Fruit fly (Drosophila melanogaster) whole organism, pupa: ENCODE measurements around the gene CG42570.

Source experiments
- CG10348 ChIP-seq: fragments of 200-800 bp; sonication (Bioruptor generic); IDR thresholded peaks from 2 replicates; pipeline ENCODE4 v1.3.6; 2022; ENCODE audit warnings: missing biosample characterization, missing genetic modification characterization
- CG12605 ChIP-seq: fragments of 200-800 bp; sonication (Bioruptor generic); IDR thresholded peaks from 2 replicates; pipeline ENCODE4 v1.3.6; 2022; ENCODE audit warnings: missing biosample characterization, missing genetic modification characterization
- CG13204 ChIP-seq: fragments of 200-800 bp; sonication (Bioruptor generic); optimal IDR thresholded peaks from 2 replicates; lab custom pipeline; 2018; ENCODE audit warnings: missing biosample characterization, mild to moderate bottlenecking, missing genetic modification characterization, moderate library complexity
- CG32121 ChIP-seq: fragments of 200-800 bp; sonication (Bioruptor generic); IDR thresholded peaks from 2 replicates; pipeline ENCODE4 v1.3.6; 2022; ENCODE audit warnings: missing biosample characterization, missing genetic modification characterization
- CG4496 ChIP-seq: fragments of 200-800 bp; sonication (Bioruptor generic); IDR thresholded peaks from 3 replicates; pipeline ENCODE4 v1.3.6; 2022; ENCODE audit warnings: missing biosample characterization, missing genetic modification characterization
- CG8159 ChIP-seq: fragments of 200-800 bp; sonication (Bioruptor generic); optimal IDR thresholded peaks from 3 replicates; lab custom pipeline; 2018; ENCODE audit warnings: missing biosample characterization, mild to moderate bottlenecking, missing genetic modification characterization, moderate library complexity
- CG8301 ChIP-seq: fragments of 200-800 bp; sonication (Bioruptor generic); optimal IDR thresholded peaks from 2 replicates; lab custom pipeline; 2018; ENCODE audit warnings: missing biosample characterization, mild to moderate bottlenecking, missing genetic modification characterization
- CG9948 ChIP-seq: fragments of 200-800 bp; sonication (Bioruptor generic); optimal IDR thresholded peaks from 2 replicates; lab custom pipeline; 2018; ENCODE audit warnings: missing biosample characterization, mild to moderate bottlenecking, missing genetic modification characterization, moderate library complexity
- D1 ChIP-seq: fragments of 200-800 bp; sonication (Bioruptor generic); optimal IDR thresholded peaks from 2 replicates; lab custom pipeline; 2018; ENCODE audit warnings: missing biosample characterization, mild to moderate bottlenecking, missing genetic modification characterization, moderate library complexity
- EcR ChIP-seq: fragments of 200-800 bp; sonication (Bioruptor generic); optimal IDR thresholded peaks from 3 replicates; lab custom pipeline; 2019; ENCODE audit warnings: missing biosample characterization, missing genetic modification characterization, mild to moderate bottlenecking, moderate library complexity, missing genetic modification reagents
- Ets98B ChIP-seq: fragments of 200-800 bp; sonication (Bioruptor generic); IDR thresholded peaks from 2 replicates; pipeline ENCODE4 v1.3.6; 2022; ENCODE audit warnings: missing biosample characterization, missing genetic modification characterization
- Pif1A ChIP-seq: fragments of 200-800 bp; sonication (Bioruptor generic); optimal IDR thresholded peaks from 3 replicates; lab custom pipeline; 2016; ENCODE audit warnings: missing biosample characterization, missing genetic modification characterization
- Pif1B ChIP-seq: fragments of 200-800 bp; sonication (Bioruptor generic); optimal IDR thresholded peaks from 3 replicates; lab custom pipeline; 2016; ENCODE audit warnings: missing biosample characterization, missing genetic modification characterization

dm6 chr3L:15684017-15684416 lies 33.6 kb upstream of the CG42570 start:
- TF ChIP-seq EcR (no peak), CG13204 (GFP tag; lab: Kevin White, UChicago) (peak; percentile 51), Ets98B (GFP tag; lab: Robert Waterston, UW) (no peak), CG9948 (tag; lab: Kevin White, UChicago) (no peak), Pif1B (no peak), CG8159 (tag; lab: Kevin White, UChicago) (no peak), CG8301 (no peak), Pif1A (no peak), CG10348 (no peak), CG12605 (GFP tag; lab: Robert Waterston, UW) (no peak), CG4496 (GFP tag; lab: Robert Waterston, UW) (no peak), D1 (tag; lab: Kevin White, UChicago) (no peak), CG32121 (GFP tag; lab: Robert Waterston, UW) (no peak)
